Fruit fly (Drosophila melanogaster) whole organism, embryonic: ENCODE data around the gene CG8349.

ENCODE experiments used
- ATbp ChIP-seq: fragments of 200-800 bp; sonication (Bioruptor generic); optimal IDR thresholded peaks from 2 replicates; lab custom pipeline; 2017; ENCODE audit warnings: missing biosample characterization, mild to moderate bottlenecking, missing genetic modification characterization, missing genetic modification reagents
- Adf1 ChIP-seq: fragments of 200-800 bp; sonication (Bioruptor generic); IDR thresholded peaks from 2 replicates; pipeline ENCODE4 v1.3.6; 2022; ENCODE audit warnings: missing biosample characterization, missing genetic modification characterization
- B-H2 ChIP-seq: fragments of 200-800 bp; sonication (Bioruptor generic); optimal IDR thresholded peaks from 2 replicates; lab custom pipeline; 2018; ENCODE audit warnings: missing biosample characterization, mild to moderate bottlenecking, missing genetic modification characterization
- BtbVII ChIP-seq: fragments of 200-800 bp; sonication (Bioruptor generic); optimal IDR thresholded peaks from 3 replicates; lab custom pipeline; 2017; ENCODE audit warnings: missing biosample characterization, mild to moderate bottlenecking, missing genetic modification characterization
- CG10543 ChIP-seq: fragments of 200-800 bp; sonication (Bioruptor generic); optimal IDR thresholded peaks from 3 replicates; lab custom pipeline; 2017; ENCODE audit warnings: missing biosample characterization, mild to moderate bottlenecking, missing genetic modification characterization, moderate library complexity
- CG11398 ChIP-seq: fragments of 200-800 bp; sonication (Bioruptor generic); optimal IDR thresholded peaks from 2 replicates; lab custom pipeline; 2016; ENCODE audit warnings: missing biosample characterization, missing genetic modification characterization
- CG11696 ChIP-seq: fragments of 200-800 bp; sonication (Bioruptor generic); IDR thresholded peaks from 2 replicates; pipeline ENCODE4 v1.3.6; 2022; ENCODE audit warnings: missing biosample characterization, missing genetic modification characterization
- CG13287 ChIP-seq: fragments of 200-800 bp; sonication (Bioruptor generic); IDR thresholded peaks from 2 replicates; pipeline ENCODE4 v1.3.6; 2022; ENCODE audit warnings: missing biosample characterization, missing genetic modification characterization; ENCODE audit not compliant: partially characterized antibody
- CG14667 ChIP-seq: fragments of 200-800 bp; sonication (Bioruptor generic); IDR thresholded peaks from 2 replicates; pipeline ENCODE4 v1.3.6; 2022; ENCODE audit warnings: missing biosample characterization, missing genetic modification characterization
- CG1647 ChIP-seq: fragments of 200-800 bp; sonication (Bioruptor generic); optimal IDR thresholded peaks from 3 replicates; lab custom pipeline; 2016; ENCODE audit warnings: missing biosample characterization, missing genetic modification characterization
- CG17328 ChIP-seq: fragments of 200-800 bp; sonication (Bioruptor generic); IDR thresholded peaks from 2 replicates; pipeline ENCODE4 v1.3.6; 2022; ENCODE audit warnings: missing biosample characterization, missing genetic modification characterization
- CG17568 ChIP-seq: fragments of 200-800 bp; sonication (Bioruptor generic); optimal IDR thresholded peaks from 2 replicates; lab custom pipeline; 2018; ENCODE audit warnings: missing biosample characterization, mild to moderate bottlenecking, missing genetic modification characterization, moderate library complexity
- CG43689 ChIP-seq: fragments of 200-800 bp; sonication (Bioruptor generic); IDR thresholded peaks from 2 replicates; pipeline ENCODE4 v1.3.6; 2022; ENCODE audit warnings: missing biosample characterization, missing genetic modification characterization
- CG5245 ChIP-seq: fragments of 200-800 bp; sonication (Bioruptor generic); optimal IDR thresholded peaks from 3 replicates; lab custom pipeline; 2016; ENCODE audit warnings: missing biosample characterization, missing genetic modification characterization
- CG6765 ChIP-seq: fragments of 200-800 bp; sonication (Bioruptor generic); optimal IDR thresholded peaks from 3 replicates; lab custom pipeline; 2017; ENCODE audit warnings: missing biosample characterization, mild to moderate bottlenecking, missing genetic modification characterization
- CG7745 ChIP-seq: fragments of 200-800 bp; sonication (Bioruptor generic); optimal IDR thresholded peaks from 2 replicates; lab custom pipeline; 2018; ENCODE audit warnings: missing biosample characterization, mild to moderate bottlenecking, missing genetic modification characterization, moderate library complexity
- CG8924 ChIP-seq: fragments of 200-800 bp; optimal IDR thresholded peaks from 3 replicates; lab custom pipeline; 2019; ENCODE audit warnings: missing biosample characterization, mild to moderate bottlenecking, missing genetic modification characterization, moderate library complexity
- CG9932 ChIP-seq: fragments of 200-800 bp; sonication (Bioruptor generic); IDR thresholded peaks from 2 replicates; pipeline ENCODE4 v1.3.6; 2022; ENCODE audit warnings: missing biosample characterization, missing genetic modification characterization
- Chrac-16 ChIP-seq: fragments of 200-800 bp; sonication (Bioruptor generic); optimal IDR thresholded peaks from 3 replicates; lab custom pipeline; 2016; ENCODE audit warnings: missing biosample characterization, missing genetic modification characterization
- Drgx ChIP-seq: fragments of 200-800 bp; sonication (Bioruptor generic); IDR thresholded peaks from 2 replicates; pipeline ENCODE4 v1.3.6; 2022; ENCODE audit warnings: missing biosample characterization, missing genetic modification characterization
- Hr78 ChIP-seq, 2 experiments: fragments of 200-800 bp in 1 of 2; fragments of >200 bp in 1 of 2; sonication (Bioruptor generic) in 1 of 2; optimal IDR thresholded peaks; 2 replicates each; lab custom pipeline; 2017 to 2019; ENCODE audit warnings: missing biosample characterization in 2 of 2, missing genetic modification characterization in 2 of 2, mild to moderate bottlenecking in 1 of 2, moderate library complexity in 1 of 2
- Kr ChIP-seq: fragments of 200-800 bp; sonication (Bioruptor generic); optimal IDR thresholded peaks from 2 replicates; lab custom pipeline; 2017; ENCODE audit warnings: missing biosample characterization, mild to moderate bottlenecking, missing genetic modification characterization
- Lhr ChIP-seq: fragments of 200-800 bp; sonication (Bioruptor generic); optimal IDR thresholded peaks from 3 replicates; lab custom pipeline; 2017; ENCODE audit warnings: mild to moderate bottlenecking, missing biosample characterization, missing genetic modification reagents, missing genetic modification characterization
- Med ChIP-seq: fragments of 200-800 bp; sonication (Bioruptor generic); peaks from one replicate; lab custom pipeline; 2016; ENCODE audit warnings: missing biosample characterization, missing genetic modification characterization, mild to moderate bottlenecking, inconsistent platforms, moderate library complexity
- NFAT ChIP-seq: fragments of 200-800 bp; sonication (Bioruptor generic); IDR thresholded peaks from 2 replicates; pipeline ENCODE4 v1.3.6; 2022; ENCODE audit warnings: missing biosample characterization, missing genetic modification characterization
- Optix ChIP-seq: fragments of 200-800 bp; sonication (Bioruptor generic); IDR thresholded peaks from 3 replicates; pipeline ENCODE4 v1.3.6; 2022; ENCODE audit warnings: missing biosample characterization, missing genetic modification characterization
- Sox100B ChIP-seq: fragments of 200-800 bp; sonication (Bioruptor generic); optimal IDR thresholded peaks from 3 replicates; lab custom pipeline; 2018; ENCODE audit warnings: missing biosample characterization, mild to moderate bottlenecking, missing genetic modification characterization
- YL-1 ChIP-seq: fragments of 200-800 bp; sonication (Bioruptor generic); optimal IDR thresholded peaks from 3 replicates; lab custom pipeline; 2017; ENCODE audit warnings: missing biosample characterization, mild to moderate bottlenecking, missing genetic modification characterization
- bcd ChIP-seq: fragments of 200-800 bp; sonication (Bioruptor generic); optimal IDR thresholded peaks from 2 replicates; lab custom pipeline; 2017; ENCODE audit warnings: missing biosample characterization, mild to moderate bottlenecking, missing genetic modification characterization
- bsh ChIP-seq, 2 experiments: fragments of 200-800 bp; sonication (Bioruptor generic); optimal IDR thresholded peaks; 2 replicates each; lab custom pipeline; 2017 to 2018; ENCODE audit warnings: mild to moderate bottlenecking in 2 of 2, missing biosample characterization in 2 of 2, missing genetic modification characterization in 2 of 2, moderate library complexity in 1 of 2
- cad ChIP-seq: fragments of >200 bp; optimal IDR thresholded peaks from 2 replicates; lab custom pipeline; 2017; ENCODE audit warnings: missing biosample characterization, missing genetic modification characterization
- cato ChIP-seq: fragments of 200-800 bp; sonication (Bioruptor generic); optimal IDR thresholded peaks from 2 replicates; lab custom pipeline; 2016; ENCODE audit warnings: missing biosample characterization, missing genetic modification characterization, borderline replicate concordance
- chinmo ChIP-seq: fragments of 200-800 bp; sonication (Bioruptor generic); IDR thresholded peaks from 4 replicates; pipeline ENCODE4 v1.3.6; 2022; ENCODE audit warnings: missing biosample characterization, missing genetic modification characterization; ENCODE audit not compliant: partially characterized antibody
- dmrt11E ChIP-seq: fragments of 200-800 bp; sonication (Bioruptor generic); optimal IDR thresholded peaks from 3 replicates; lab custom pipeline; 2018; ENCODE audit warnings: missing biosample characterization, mild to moderate bottlenecking, missing genetic modification characterization, moderate library complexity
- ftz-f1 ChIP-seq: fragments of 200-800 bp; sonication (Bioruptor generic); optimal IDR thresholded peaks from 2 replicates; lab custom pipeline; 2016; ENCODE audit warnings: missing biosample characterization, missing genetic modification characterization
- hb ChIP-seq: fragments of 200-800 bp; sonication (Bioruptor generic); IDR thresholded peaks from 3 replicates; pipeline ENCODE4 v1.3.6; 2022; ENCODE audit warnings: missing biosample characterization, missing genetic modification characterization; ENCODE audit not compliant: partially characterized antibody
- her ChIP-seq: fragments of 200-800 bp; sonication (Bioruptor generic); optimal IDR thresholded peaks from 2 replicates; lab custom pipeline; 2016; ENCODE audit warnings: missing biosample characterization, missing genetic modification characterization
- hth ChIP-seq: fragments of >200 bp; optimal IDR thresholded peaks from 2 replicates; lab custom pipeline; 2017; ENCODE audit warnings: inconsistent platforms
- klu ChIP-seq: fragments of 200-800 bp; sonication (Bioruptor generic); IDR thresholded peaks from 2 replicates; pipeline ENCODE4 v1.3.6; 2022; ENCODE audit warnings: missing biosample characterization, missing genetic modification characterization
- mirr ChIP-seq: fragments of 200-800 bp; sonication (Bioruptor generic); optimal IDR thresholded peaks from 3 replicates; lab custom pipeline; 2018; ENCODE audit warnings: missing biosample characterization, mild to moderate bottlenecking, missing genetic modification characterization
- nerfin-2 ChIP-seq: fragments of 200-800 bp; sonication (Bioruptor generic); IDR thresholded peaks from 2 replicates; pipeline ENCODE4 v1.3.6; 2022; ENCODE audit warnings: missing biosample characterization, missing genetic modification characterization; ENCODE audit not compliant: partially characterized antibody
- oc ChIP-seq: fragments of 200-800 bp; sonication (Bioruptor generic); optimal IDR thresholded peaks from 2 replicates; lab custom pipeline; 2018; ENCODE audit warnings: missing biosample characterization, mild to moderate bottlenecking, missing genetic modification characterization, moderate library complexity
- pnt ChIP-seq: fragments of 200-800 bp; sonication (Bioruptor generic); optimal IDR thresholded peaks from 3 replicates; lab custom pipeline; 2016; ENCODE audit warnings: missing biosample characterization, missing genetic modification characterization
- pros ChIP-seq: fragments of 200-800 bp; sonication (Bioruptor generic); optimal IDR thresholded peaks from 3 replicates; lab custom pipeline; 2019; ENCODE audit warnings: missing biosample characterization, mild to moderate bottlenecking, missing genetic modification characterization, moderate library complexity
- ranshi ChIP-seq: fragments of 200-800 bp; sonication (Bioruptor generic); IDR thresholded peaks from 2 replicates; pipeline ENCODE4 v1.3.6; 2022; ENCODE audit warnings: missing biosample characterization, missing genetic modification characterization
- sim ChIP-seq: fragments of 200-800 bp; sonication (Bioruptor generic); IDR thresholded peaks from 2 replicates; pipeline ENCODE4 v1.3.6; 2022; ENCODE audit warnings: missing biosample characterization, missing genetic modification characterization
- slp2 ChIP-seq: fragments of 200-800 bp; sonication (Bioruptor generic); optimal IDR thresholded peaks from 2 replicates; lab custom pipeline; 2016; ENCODE audit warnings: missing biosample characterization, missing genetic modification characterization
- ttk ChIP-seq: fragments of 200-800 bp; sonication (Bioruptor generic); IDR thresholded peaks from 2 replicates; pipeline ENCODE4 v2.1.2; 2022; ENCODE audit warnings: missing biosample characterization, missing genetic modification characterization
- unpg ChIP-seq: fragments of 200-800 bp; sonication (Bioruptor generic); optimal IDR thresholded peaks from 3 replicates; lab custom pipeline; 2018; ENCODE audit warnings: missing biosample characterization, mild to moderate bottlenecking, missing genetic modification characterization, moderate library complexity
- wek ChIP-seq: fragments of 200-800 bp; sonication (Bioruptor generic); optimal IDR thresholded peaks from 3 replicates; lab custom pipeline; 2018; ENCODE audit warnings: missing biosample characterization, mild to moderate bottlenecking, missing genetic modification characterization, moderate library complexity
- zen2 ChIP-seq: fragments of 200-800 bp; sonication (Bioruptor generic); IDR thresholded peaks from 3 replicates; pipeline ENCODE4 v1.3.6; 2022; ENCODE audit warnings: missing biosample characterization, missing genetic modification characterization; ENCODE audit not compliant: partially characterized antibody

The CG8349 gene

dm6 chr2L:8171544-8171943 lies 44.2 kb upstream of the CG8349 start (continued):
- TF ChIP-seq cad (no peak), ftz-f1 (GFP tag; lab: Kevin White, UChicago) (peak; percentile 69), CG7745 (tag; lab: Kevin White, UChicago) (no peak), Sox100B (GFP tag; lab: Kevin White, UChicago) (no peak), CG11398 (GFP tag; lab: Kevin White, UChicago) (no peak), ttk (no peak), unpg (GFP tag; lab: Kevin White, UChicago) (no peak), B-H2 (peak; percentile 2), dmrt11E (tag; lab: Kevin White, UChicago) (no peak), hth (lab: Kevin White, UChicago) (no peak), oc (no peak), pnt (GFP tag; lab: Kevin White, UChicago) (no peak), klu (GFP tag; lab: Robert Waterston, UW) (peak; percentile 49), CG6765 (no peak), Chrac-16 (GFP tag; lab: Kevin White, UChicago) (no peak), Optix (GFP tag; lab: Robert Waterston, UW) (no peak), CG10543 (GFP tag; lab: Kevin White, UChicago) (peak; percentile 63), Kr (GFP tag; lab: Kevin White, UChicago) (no peak), CG5245 (GFP tag; lab: Kevin White, UChicago) (no peak), cato (GFP tag; lab: Kevin White, UChicago) (no peak), hb (GFP tag; lab: Robert Waterston, UW) (no peak), ATbp (GFP tag; lab: Kevin White, UChicago) (no peak), Lhr (GFP tag; lab: Kevin White, UChicago) (no peak), ranshi (GFP tag; lab: Robert Waterston, UW) (no peak), sim (GFP tag; lab: Robert Waterston, UW) (no peak), BtbVII (GFP tag; lab: Kevin White, UChicago) (no peak), nerfin-2 (GFP tag; lab: Robert Waterston, UW) (no peak), YL-1 (GFP tag; lab: Kevin White, UChicago) (no peak), NFAT (GFP tag; lab: Robert Waterston, UW) (0 out of 2 replicates have a peak, but pooled peaks have one; percentile 8), wek (GFP tag; lab: Kevin White, UChicago) (no peak), Hr78 (GFP tag; optimal IDR thresholded peaks at IDR 0.05; lab: Kevin White, UChicago) (no peak), bsh (GFP tag; optimal IDR thresholded peaks at IDR 0.05; lab: Kevin White, UChicago) (no peak), CG17568 (no peak), CG13287 (peak; percentile 23; the same call in 1 of the 2 replicates), CG8924 (tag; lab: Kevin White, UChicago) (no peak), Med (GFP tag; lab: Kevin White, UChicago) (peak; percentile 78), CG1647 (GFP tag; lab: Kevin White, UChicago) (no peak), CG9932 (GFP tag; lab: Robert Waterston, UW) (no peak; the same call in 1 of the 2 replicates), CG14667 (no peak), mirr (GFP tag; lab: Kevin White, UChicago) (peak; percentile 37), zen2 (GFP tag; lab: Robert Waterston, UW) (no peak), slp2 (GFP tag; lab: Kevin White, UChicago) (no peak), her (GFP tag; lab: Kevin White, UChicago) (no peak), chinmo (0 out of 4 replicates have a peak, but pooled peaks have one; percentile 64), Drgx (GFP tag; lab: Robert Waterston, UW) (0 out of 2 replicates have a peak, but pooled peaks have one; percentile 20), CG11696 (GFP tag; lab: Robert Waterston, UW) (no peak), CG43689 (no peak), CG17328 (GFP tag; lab: Robert Waterston, UW) (no peak), pros (GFP tag; lab: Kevin White, UChicago) (no peak), bcd (GFP tag; lab: Kevin White, UChicago) (no peak), Adf1 (GFP tag; lab: Robert Waterston, UW) (peak; percentile 12; the same call in 1 of the 2 replicates)
